Worm (Caenorhabditis elegans): ENCODE data around the gene F45G2.9.

The F45G2.9 gene

ce11 chrIII:13411202-13411601 lies 25.5 kb downstream of the F45G2.9 start:
- no peak for TF ChIP-seq tbx-2 (tag; optimal IDR thresholded peaks at IDR 0.05)
- TF ChIP-seq hlh-4 (tag; optimal IDR thresholded peaks at IDR 0.05): no peak
- no peak for TF ChIP-seq mep-1 (tag; optimal IDR thresholded peaks at IDR 0.05)
- peak in 1 of 2 experiments; percentile 10 for TF ChIP-seq lin-35 (GFP tag; optimal IDR thresholded peaks at IDR 0.05)

ce11 chrIII:13409498-13409897 lies 27.2 kb downstream of the F45G2.9 start, which contains the start of gene myo-6:
Gene myo-6, plus strand, starts transcription at chrIII:13409798.
- TF ChIP-seq egl-13 (tag; optimal IDR thresholded peaks at IDR 0.05) (no peak), nhr-77 (tag; optimal IDR thresholded peaks at IDR 0.05) (peak; percentile 4), fos-1 (tag; optimal IDR thresholded peaks at IDR 0.05) (no peak), Y116A8C.19 (tag; optimal IDR thresholded peaks at IDR 0.05; ENCODE audit: borderline replicate concordance) (no peak), ceh-8 (GFP tag; optimal IDR thresholded peaks at IDR 0.05) (no peak), rnt-1 (tag; optimal IDR thresholded peaks at IDR 0.05) (peak; percentile 37), efl-1 (optimal IDR thresholded peaks at IDR 0.05) (no peak), efl-1 (GFP tag; optimal IDR thresholded peaks at IDR 0.05 in 1 of 2) (peak in 1 of 2 experiments; percentile 86)

- TF ChIP-seq alr-1 (tag; optimal IDR thresholded peaks at IDR 0.05; ENCODE audit: borderline replicate concordance) (no peak), elt-2 (tag; optimal IDR thresholded peaks at IDR 0.05) (no peak), snu-23 (GFP tag; optimal IDR thresholded peaks at IDR 0.05) (no peak), sox-4 (tag; optimal IDR thresholded peaks at IDR 0.05) (no peak), sptf-1 (tag; optimal IDR thresholded peaks at IDR 0.05) (no peak), snpc-4 (tag; optimal IDR thresholded peaks at IDR 0.05) (no peak), nhr-237 (tag; optimal IDR thresholded peaks at IDR 0.05) (no peak), ceh-8 (GFP tag; optimal IDR thresholded peaks at IDR 0.05) (no peak), unc-62 (GFP tag; optimal IDR thresholded peaks at IDR 0.05) (no peak), lin-15B (tag; optimal IDR thresholded peaks at IDR 0.05) (no peak), mep-1 (tag; optimal IDR thresholded peaks at IDR 0.05) (no peak), mdl-1 (tag; optimal IDR thresholded peaks at IDR 0.05) (no peak), lsy-2 (tag; optimal IDR thresholded peaks at IDR 0.05) (no peak), hlh-17 (GFP tag; optimal IDR thresholded peaks at IDR 0.05; ENCODE audit: borderline replicate concordance) (no peak), zip-4 (GFP tag; optimal IDR thresholded peaks at IDR 0.05) (no peak), ceh-90 (tag; optimal IDR thresholded peaks at IDR 0.05) (no peak), ceh-88 (GFP tag; IDR thresholded peaks at IDR 0.05) (no peak), ceh-82 (tag; optimal IDR thresholded peaks at IDR 0.05) (no peak), nhr-85 (tag) (no peak)
These were observed 31.2 kb downstream of the F45G2.9 start, which contains the start of gene nas-1 for ce11 chrIII:13405504-13405903. Gene nas-1, plus strand, starts transcription at chrIII:13405804.

- TF ChIP-seq nhr-19 (GFP tag; conservative IDR thresholded peaks at IDR 0.05) (no peak), lin-15B (tag; optimal IDR thresholded peaks at IDR 0.05) (no peak), dsc-1 (tag; optimal IDR thresholded peaks at IDR 0.05) (no peak), vab-15 (tag; optimal IDR thresholded peaks at IDR 0.05) (no peak), ces-1 (GFP tag; optimal IDR thresholded peaks at IDR 0.05) (no peak), mdl-1 (tag; optimal IDR thresholded peaks at IDR 0.05) (no peak), swsn-7 (tag; optimal IDR thresholded peaks at IDR 0.05) (no peak), nhr-77 (tag; optimal IDR thresholded peaks at IDR 0.05) (no peak), tlp-1 (tag; optimal IDR thresholded peaks at IDR 0.05) (no peak), isw-1 (GFP tag; IDR thresholded peaks at IDR 0.05) (no peak), grh-1 (GFP tag; IDR thresholded peaks at IDR 0.05) (no peak), elt-3 (tag; optimal IDR thresholded peaks at IDR 0.05) (no peak), nhr-12 (tag; optimal IDR thresholded peaks at IDR 0.05) (no peak), egl-27 (tag; optimal IDR thresholded peaks at IDR 0.05) (no peak), aha-1 (tag; optimal IDR thresholded peaks at IDR 0.05) (no peak), alr-1 (tag; optimal IDR thresholded peaks at IDR 0.05; ENCODE audit: borderline replicate concordance) (no peak), efl-1 (optimal IDR thresholded peaks at IDR 0.05) (no peak), efl-1 (GFP tag; optimal IDR thresholded peaks at IDR 0.05 in 1 of 2) (no peak), unc-98 (GFP tag; IDR thresholded peaks at IDR 0.05) (no peak), jun-1 (tag; optimal IDR thresholded peaks at IDR 0.05) (no peak), tbx-2 (tag; optimal IDR thresholded peaks at IDR 0.05) (no peak)
These were observed 32.3 kb downstream of the F45G2.9 start, which contains the start of gene ttr-52 for ce11 chrIII:13404418-13404817. Gene ttr-52, plus strand, starts transcription at chrIII:13404718.

All from whole organism, L1 larva.